Fruit fly (Drosophila melanogaster) ovary, adult (tissue): ENCODE results near the gene Pi4KIIalpha.

ENCODE experiments used
- CG17801 ChIP-seq: fragments of 200-800 bp; optimal IDR thresholded peaks from 2 replicates; lab custom pipeline; 2019; ENCODE audit warnings: missing biosample characterization, mild to moderate bottlenecking, missing genetic modification characterization, moderate library complexity; ENCODE audit not compliant: partially characterized antibody

Pi4KIIalpha gene

DNA sequence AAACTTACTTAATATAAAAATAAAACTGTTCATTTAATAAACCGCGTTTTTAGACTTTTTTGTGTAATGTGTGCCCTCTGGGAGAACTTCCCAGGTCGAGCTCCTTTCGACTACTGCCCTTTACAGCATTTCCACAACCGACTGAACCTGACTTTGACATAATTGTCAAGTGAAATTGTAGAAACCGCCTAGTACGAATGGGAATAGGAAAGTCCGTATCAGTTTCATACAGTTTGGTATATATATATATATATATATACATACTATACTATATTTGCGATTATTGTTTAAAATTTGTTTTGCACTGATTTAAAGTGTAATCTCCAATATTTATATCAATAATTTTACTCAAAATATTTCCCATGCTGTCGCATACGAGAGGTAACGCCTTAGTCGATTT lies 12.4 kb downstream of the Pi4KIIalpha start, which contains the start of gene mia:
TSS of gene mia (minus strand) at position 101 of the 400 bp plus-strand sequence.
- no peak for TF ChIP-seq CG17801 (GFP tag; lab: Kevin White, UChicago)

DNA sequence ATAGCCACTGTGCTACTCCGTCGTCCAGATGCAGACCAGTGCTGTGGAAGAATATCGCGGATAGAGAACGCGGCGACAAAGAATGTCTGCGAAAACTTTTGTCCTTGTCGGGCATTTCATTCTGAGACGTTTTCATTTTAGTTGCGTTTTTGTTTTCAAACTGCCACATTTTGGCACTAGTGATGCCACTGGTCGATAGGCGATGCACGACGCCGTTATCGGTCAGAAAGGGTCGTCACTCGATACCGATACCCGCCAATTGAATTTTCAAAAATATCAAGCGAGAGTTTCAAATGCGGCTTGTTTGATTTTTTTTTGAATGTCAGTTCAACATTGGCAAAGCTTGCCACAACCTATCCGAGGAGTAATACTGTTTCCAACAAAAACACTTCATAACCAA lies 13.0 kb downstream of the Pi4KIIalpha start:
- TF ChIP-seq CG17801 (GFP tag; lab: Kevin White, UChicago): no peak

dm6 chr3R:5547464-5547943 lies 15.9 kb downstream of the Pi4KIIalpha start, which contains the start of gene CG2519:
Gene CG2519 (minus strand): TSS chr3R:5547775.
- peak; percentile 31 for TF ChIP-seq CG17801 (GFP tag; lab: Kevin White, UChicago)

- TF ChIP-seq CG17801 (GFP tag; lab: Kevin White, UChicago): no peak
These were observed 35.9 kb downstream of the Pi4KIIalpha start for dm6 chr3R:5527563-5527962.

DNA sequence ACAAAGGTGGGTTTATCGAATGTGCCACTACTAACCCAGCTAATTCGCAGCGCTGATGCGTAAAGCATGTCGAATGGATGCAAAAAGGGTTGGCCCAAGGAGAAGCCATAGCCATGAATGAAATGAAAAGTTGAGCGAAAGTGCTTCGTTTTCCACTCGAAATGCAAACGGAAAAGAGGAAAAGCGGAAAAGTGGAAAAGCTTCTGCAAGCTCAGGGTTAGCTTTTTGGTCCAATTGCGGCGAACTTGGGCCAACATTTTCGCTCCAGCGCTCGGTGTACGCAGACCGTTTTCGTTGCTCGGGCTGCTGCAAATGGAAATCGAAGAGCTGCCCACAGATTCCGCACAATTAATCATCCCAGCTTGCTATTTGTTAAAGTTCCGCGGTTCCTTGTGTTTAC lies 38.6 kb downstream of the Pi4KIIalpha start:
- TF ChIP-seq CG17801 (GFP tag; lab: Kevin White, UChicago): no peak

- no peak for TF ChIP-seq CG17801 (GFP tag; lab: Kevin White, UChicago)
These were observed 40.3 kb downstream of the Pi4KIIalpha start, which contains the start of the genes CG43845 and Nmdar1 for dm6 chr3R:5523070-5523637. Gene CG43845 (minus strand): TSS chr3R:5523120. Gene Nmdar1 (minus strand): TSS chr3R:5523328.

DNA sequence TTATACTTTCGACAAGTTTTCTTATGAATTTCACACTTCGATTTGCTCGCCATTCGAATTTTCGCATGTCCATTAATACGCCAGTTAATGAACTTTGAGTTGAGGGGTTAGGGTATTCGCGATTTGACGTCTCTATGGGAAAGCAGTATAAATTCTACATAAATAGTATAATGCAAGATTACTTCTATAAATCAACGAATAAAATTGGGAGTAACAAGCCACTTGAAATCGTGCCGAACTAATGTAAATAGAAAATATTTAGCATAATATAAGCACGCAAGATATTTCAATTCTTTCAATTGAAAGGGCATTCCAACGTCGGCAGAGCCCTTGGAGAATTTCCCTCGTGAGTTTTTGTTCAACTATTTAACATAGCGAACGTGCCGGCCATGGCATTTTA lies 42.9 kb downstream of the Pi4KIIalpha start:
- peak; percentile 58 for TF ChIP-seq CG17801 (GFP tag; lab: Kevin White, UChicago)

DNA sequence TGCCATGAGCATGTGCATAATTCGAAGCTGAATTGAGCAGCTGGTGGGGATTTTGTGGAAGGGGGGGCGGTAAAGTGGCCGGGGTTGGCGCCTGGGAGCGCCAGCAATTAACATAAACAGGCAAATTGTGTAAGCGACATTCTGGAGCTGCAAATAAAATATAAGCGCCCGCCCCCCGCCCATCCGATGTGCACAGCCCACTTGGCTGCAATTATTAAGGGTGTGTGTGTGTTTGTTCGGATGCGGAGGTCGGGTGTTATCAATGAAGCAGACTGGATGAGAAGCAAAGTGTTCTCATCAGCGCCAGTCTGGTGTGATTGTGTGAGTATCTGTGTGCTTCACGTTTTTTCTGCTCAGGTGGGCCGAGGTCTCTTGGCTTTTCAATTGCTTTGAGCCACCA lies 43.7 kb downstream of the Pi4KIIalpha start:
- TF ChIP-seq CG17801 (GFP tag; lab: Kevin White, UChicago): no peak

- TF ChIP-seq CG17801 (GFP tag; lab: Kevin White, UChicago): no peak
These were observed 44.8 kb downstream of the Pi4KIIalpha start for dm6 chr3R:5518627-5519026.

DNA sequence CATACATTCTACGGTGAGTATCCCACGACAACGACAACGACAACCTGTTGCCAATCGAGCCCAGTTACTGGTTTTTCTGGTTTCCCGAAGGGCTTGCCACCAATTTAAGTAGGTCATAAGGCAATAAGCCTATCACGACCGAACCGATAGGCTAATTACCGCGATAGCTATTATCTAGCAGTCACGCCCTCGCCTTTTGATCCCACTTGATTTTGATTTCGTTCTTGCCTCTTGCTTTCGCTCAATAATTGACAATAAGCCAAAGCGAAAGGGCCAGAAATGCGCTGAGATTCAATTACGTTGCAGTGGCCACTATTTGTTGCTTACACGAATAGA lies 45.6 kb downstream of the Pi4KIIalpha start:
- TF ChIP-seq CG17801 (GFP tag; lab: Kevin White, UChicago): no peak

dm6 chr3R:5517002-5517875 lies 46.2 kb downstream of the Pi4KIIalpha start, which contains the start of gene Itpr:
Gene Itpr (plus strand): TSS chr3R:5517117.
- peak; percentile 15 for TF ChIP-seq CG17801 (GFP tag; lab: Kevin White, UChicago)

DNA sequence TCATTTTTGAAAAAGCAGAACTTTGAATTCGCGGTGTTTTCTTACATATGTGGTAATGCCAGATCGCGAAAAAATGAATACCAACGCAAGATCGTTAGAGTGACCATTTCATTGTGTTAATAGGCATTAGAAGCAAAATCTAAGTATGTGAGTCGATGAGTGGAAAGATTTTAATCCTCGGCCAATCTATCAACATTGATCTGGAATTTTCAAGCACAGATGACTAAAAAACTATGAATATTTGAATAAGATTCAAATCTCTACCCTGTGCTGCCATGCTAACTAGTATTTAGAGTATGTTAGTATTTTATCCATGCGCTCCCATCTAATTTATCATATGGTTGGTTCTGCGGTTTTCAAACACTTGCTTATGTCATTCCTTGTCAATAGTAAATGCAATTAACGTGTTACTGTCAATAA lies 46.9 kb downstream of the Pi4KIIalpha start:
- no peak for TF ChIP-seq CG17801 (GFP tag; lab: Kevin White, UChicago)

DNA sequence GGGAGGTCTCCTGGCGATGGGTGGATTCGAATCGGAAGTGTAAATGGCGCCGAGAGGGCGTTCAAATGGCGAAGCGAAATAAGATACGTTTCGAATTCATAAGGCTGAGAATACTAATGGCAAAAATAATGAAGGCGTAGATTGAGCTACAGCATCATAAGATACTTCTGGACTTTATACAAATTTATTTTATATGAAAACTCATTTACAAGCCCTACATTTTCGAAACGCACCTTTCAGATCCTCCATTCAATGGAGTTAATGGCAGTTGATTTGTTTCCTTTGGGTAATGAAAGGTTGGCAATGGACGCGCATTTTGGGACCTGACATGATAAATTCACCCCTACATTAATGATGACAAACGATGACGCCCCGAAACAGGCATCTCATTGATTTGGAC lies 48.7 kb downstream of the Pi4KIIalpha start:
- TF ChIP-seq CG17801 (GFP tag; lab: Kevin White, UChicago): no peak
